Worm (Caenorhabditis elegans) whole organism, L1 larva: ENCODE measurements around the gene T04A8.8.

ENCODE experiments used
- C16A3.4 ChIP-seq: fragments of 150-350 bp; optimal IDR thresholded peaks from 2 replicates; lab custom pipeline; 2014; ENCODE audit warnings: missing biosample characterization, missing genetic modification characterization
- C34B4.2 ChIP-seq: sonication (generic microtip); optimal IDR thresholded peaks from 2 replicates; lab custom pipeline; 2017; ENCODE audit warnings: mild to moderate bottlenecking, missing genetic modification characterization, missing compliant biosample characterization
- F16B12.6 ChIP-seq: fragments of 150-350 bp; optimal IDR thresholded peaks from 2 replicates; lab custom pipeline; 2014; ENCODE audit warnings: missing biosample characterization, missing genetic modification characterization
- Y116A8C.19 ChIP-seq: sonication (generic microtip); optimal IDR thresholded peaks from 2 replicates; lab custom pipeline; 2016; ENCODE audit warnings: missing compliant biosample characterization, missing genetic modification characterization, borderline replicate concordance
- aha-1 ChIP-seq: fragments of 150-350 bp; optimal IDR thresholded peaks from 2 replicates; lab custom pipeline; 2014; ENCODE audit warnings: missing biosample characterization, missing genetic modification characterization
- ama-1 ChIP-seq: fragments of 150-350 bp; optimal IDR thresholded peaks from 2 replicates; lab custom pipeline; 2014
- blmp-1 ChIP-seq: fragments of 150-350 bp; optimal IDR thresholded peaks from 2 replicates; lab custom pipeline; 2014; ENCODE audit warnings: missing biosample characterization, missing genetic modification characterization
- ceh-63 ChIP-seq: fragments of 200-800 bp; sonication (Bioruptor generic); optimal IDR thresholded peaks from 2 replicates; lab custom pipeline; 2018; ENCODE audit warnings: mild to moderate bottlenecking, missing genetic modification characterization, missing compliant biosample characterization
- ceh-8 ChIP-seq: fragments of 200-800 bp; sonication (Bioruptor generic); optimal IDR thresholded peaks from 2 replicates; lab custom pipeline; 2018; ENCODE audit warnings: mild to moderate bottlenecking, missing genetic modification characterization, moderate library complexity, missing compliant biosample characterization
- ceh-82 ChIP-seq, 3 experiments: fragments of 150-350 bp in 1 of 3; sonication (generic microtip) in 2 of 3; optimal IDR thresholded peaks; 2 replicates each; lab custom pipeline; 2014 to 2017; ENCODE audit warnings: missing biosample characterization in 3 of 3, missing genetic modification characterization in 3 of 3
- dpl-1 ChIP-seq, 3 experiments: fragments of 150-350 bp in 2 of 3; sonication (generic microtip) in 1 of 3; optimal IDR thresholded peaks; 2 replicates each; lab custom pipeline; 2014 to 2017; ENCODE audit warnings: missing biosample characterization in 3 of 3, missing genetic modification characterization in 3 of 3, missing genetic modification reagents in 3 of 3
- dsc-1 ChIP-seq: sonication (generic microtip); optimal IDR thresholded peaks from 2 replicates; lab custom pipeline; 2016; ENCODE audit warnings: mild to moderate bottlenecking, missing genetic modification characterization, missing compliant biosample characterization
- efl-3 ChIP-seq: fragments of 200-800 bp; sonication (Bioruptor generic); optimal IDR thresholded peaks from 2 replicates; lab custom pipeline; 2018; ENCODE audit warnings: mild to moderate bottlenecking, missing genetic modification characterization, missing compliant biosample characterization
- egl-27 ChIP-seq, 2 experiments: fragments of 150-350 bp in 1 of 2; sonication (generic microtip); optimal IDR thresholded peaks; 3 replicates each; lab custom pipeline; 2017 to 2018; ENCODE audit warnings: missing biosample characterization in 2 of 2, missing genetic modification characterization in 2 of 2, missing genetic modification reagents in 2 of 2
- elt-3 ChIP-seq, 6 experiments: fragments of 150-350 bp in 1 of 6; sonication (generic microtip); optimal IDR thresholded peaks; 2 replicates each; lab custom pipeline; 2017 to 2018; ENCODE audit warnings: missing biosample characterization in 6 of 6, missing genetic modification characterization in 6 of 6, inconsistent platforms in 1 of 6
- ets-5 ChIP-seq: fragments of 200-800 bp; sonication (Bioruptor generic); IDR thresholded peaks from 2 replicates; pipeline ENCODE4 v1.3.6; 2022; ENCODE audit warnings: missing genetic modification characterization, missing compliant biosample characterization
- fkh-4 ChIP-seq: sonication (generic microtip); optimal IDR thresholded peaks from 2 replicates; lab custom pipeline; 2016; ENCODE audit warnings: missing compliant biosample characterization, missing genetic modification characterization, borderline replicate concordance
- hlh-4 ChIP-seq: sonication (generic microtip); optimal IDR thresholded peaks from 2 replicates; lab custom pipeline; 2016; ENCODE audit warnings: mild to moderate bottlenecking, missing genetic modification characterization, missing compliant biosample characterization
- hpl-2 ChIP-seq: fragments of 150-350 bp; optimal IDR thresholded peaks from 2 replicates; lab custom pipeline; 2014; ENCODE audit warnings: missing biosample characterization, missing genetic modification reagents, missing genetic modification characterization
- irx-1 ChIP-seq: sonication (generic microtip); optimal IDR thresholded peaks from 2 replicates; lab custom pipeline; 2016; ENCODE audit warnings: missing genetic modification characterization, missing compliant biosample characterization
- isw-1 ChIP-seq: fragments of 200-800 bp; sonication (Bioruptor generic); IDR thresholded peaks from 2 replicates; pipeline ENCODE4 v1.3.6; 2022; ENCODE audit warnings: missing genetic modification characterization, missing compliant biosample characterization
- lin-14 ChIP-seq: fragments of 200-800 bp; sonication (Bioruptor generic); optimal IDR thresholded peaks from 2 replicates; lab custom pipeline; 2018; ENCODE audit warnings: mild to moderate bottlenecking, missing genetic modification characterization, moderate library complexity, missing compliant biosample characterization
- lin-15B ChIP-seq: fragments of 150-350 bp; sonication (generic microtip); optimal IDR thresholded peaks from 3 replicates; lab custom pipeline; 2014; ENCODE audit warnings: missing biosample characterization, missing genetic modification characterization
- lin-39 ChIP-seq: fragments of 150-350 bp; optimal IDR thresholded peaks from 2 replicates; lab custom pipeline; 2014; ENCODE audit warnings: missing biosample characterization, missing genetic modification reagents, missing genetic modification characterization
- lir-3 ChIP-seq: sonication (generic microtip); optimal IDR thresholded peaks from 2 replicates; lab custom pipeline; 2016; ENCODE audit warnings: mild to moderate bottlenecking, missing genetic modification characterization, moderate library complexity, missing compliant biosample characterization; ENCODE audit not compliant: poor library complexity
- lsy-2 ChIP-seq, 2 experiments: fragments of 150-350 bp; optimal IDR thresholded peaks; 2 replicates each; lab custom pipeline; 2014; ENCODE audit warnings: missing biosample characterization in 2 of 2, missing genetic modification characterization in 2 of 2
- mab-9 ChIP-seq: fragments of 200-800 bp; sonication (Bioruptor generic); IDR thresholded peaks from 2 replicates; pipeline ENCODE4 v1.3.6; 2022; ENCODE audit warnings: missing genetic modification reagents, missing genetic modification characterization, missing compliant biosample characterization
- mdl-1 ChIP-seq, 2 experiments: fragments of 150-350 bp; optimal IDR thresholded peaks; 2 replicates each; lab custom pipeline; 2014 to 2017; ENCODE audit warnings: missing biosample characterization in 2 of 2, missing genetic modification characterization in 2 of 2, inconsistent platforms in 1 of 2
- mef-2 ChIP-seq: fragments of 150-350 bp; optimal IDR thresholded peaks from 2 replicates; lab custom pipeline; 2014; ENCODE audit warnings: missing biosample characterization, missing genetic modification characterization
- mep-1 ChIP-seq: fragments of 150-350 bp; optimal IDR thresholded peaks from 2 replicates; lab custom pipeline; 2014; ENCODE audit warnings: missing biosample characterization, missing genetic modification characterization
- nhr-11 ChIP-seq: fragments of 150-350 bp; optimal IDR thresholded peaks from 2 replicates; lab custom pipeline; 2014; ENCODE audit warnings: missing biosample characterization, missing genetic modification characterization
- nhr-19 ChIP-seq: fragments of 200-800 bp; sonication (Bioruptor generic); conservative IDR thresholded peaks from 2 replicates; pipeline ENCODE4 v1.3.6; 2022; ENCODE audit warnings: missing genetic modification characterization, missing compliant biosample characterization
- nhr-237 ChIP-seq: fragments of 150-350 bp; optimal IDR thresholded peaks from 2 replicates; lab custom pipeline; 2014; ENCODE audit warnings: missing biosample characterization, missing genetic modification characterization
- nhr-47 ChIP-seq: sonication (generic microtip); optimal IDR thresholded peaks from 2 replicates; lab custom pipeline; 2016; ENCODE audit warnings: mild to moderate bottlenecking, missing genetic modification characterization, moderate library complexity, missing compliant biosample characterization
- nhr-71 ChIP-seq: sonication (generic microtip); optimal IDR thresholded peaks from 2 replicates; lab custom pipeline; 2016; ENCODE audit warnings: mild to moderate bottlenecking, missing genetic modification characterization, moderate library complexity, missing compliant biosample characterization
- nhr-76 ChIP-seq: sonication (generic microtip); optimal IDR thresholded peaks from 2 replicates; lab custom pipeline; 2017; ENCODE audit warnings: missing biosample characterization, missing genetic modification characterization
- nhr-85 ChIP-seq: sonication (generic microtip); peaks from one replicate; lab custom pipeline; 2016; ENCODE audit warnings: missing genetic modification characterization, inconsistent platforms, missing compliant biosample characterization
- pag-3 ChIP-seq: sonication (generic microtip); optimal IDR thresholded peaks from 2 replicates; lab custom pipeline; 2017; ENCODE audit warnings: missing genetic modification characterization, mild to moderate bottlenecking, missing compliant biosample characterization, antibody characterized with exemption, borderline replicate concordance; ENCODE audit not compliant: insufficient read depth
- pqm-1 ChIP-seq: sonication (generic microtip); optimal IDR thresholded peaks from 3 replicates; lab custom pipeline; 2017; ENCODE audit warnings: missing biosample characterization, missing genetic modification characterization
- snu-23 ChIP-seq: sonication (generic microtip); optimal IDR thresholded peaks from 2 replicates; lab custom pipeline; 2016; ENCODE audit warnings: missing genetic modification characterization, missing compliant biosample characterization
- sox-4 ChIP-seq: sonication (generic microtip); optimal IDR thresholded peaks from 2 replicates; lab custom pipeline; 2016; ENCODE audit warnings: missing genetic modification characterization, missing compliant biosample characterization
- sptf-1 ChIP-seq: fragments of 150-350 bp; optimal IDR thresholded peaks from 2 replicates; lab custom pipeline; 2014; ENCODE audit warnings: missing biosample characterization, missing genetic modification characterization
- swsn-7 ChIP-seq: sonication (generic microtip); optimal IDR thresholded peaks from 2 replicates; lab custom pipeline; 2016; ENCODE audit warnings: missing genetic modification characterization, missing compliant biosample characterization
- tlp-1 ChIP-seq: fragments of 150-350 bp; optimal IDR thresholded peaks from 2 replicates; lab custom pipeline; 2014; ENCODE audit warnings: missing biosample characterization, missing genetic modification characterization
- unc-130 ChIP-seq: fragments of 150-350 bp; optimal IDR thresholded peaks from 2 replicates; lab custom pipeline; 2017; ENCODE audit warnings: missing biosample characterization, missing genetic modification characterization, inconsistent platforms
- unc-86 ChIP-seq: sonication (generic microtip); optimal IDR thresholded peaks from 2 replicates; lab custom pipeline; 2016; ENCODE audit warnings: missing genetic modification characterization, missing compliant biosample characterization
- unc-98 ChIP-seq: fragments of 200-800 bp; sonication (Bioruptor generic); IDR thresholded peaks from 2 replicates; pipeline ENCODE4 v1.3.6; 2022; ENCODE audit warnings: missing genetic modification characterization, missing compliant biosample characterization
- vab-15 ChIP-seq: sonication (generic microtip); optimal IDR thresholded peaks from 2 replicates; lab custom pipeline; 2017; ENCODE audit warnings: missing genotype, mild to moderate bottlenecking, missing genetic modification characterization, missing compliant biosample characterization
- zag-1 ChIP-seq: fragments of 150-350 bp; optimal IDR thresholded peaks from 2 replicates; lab custom pipeline; 2014; ENCODE audit warnings: missing biosample characterization, missing genetic modification characterization

Gene T04A8.8

DNA sequence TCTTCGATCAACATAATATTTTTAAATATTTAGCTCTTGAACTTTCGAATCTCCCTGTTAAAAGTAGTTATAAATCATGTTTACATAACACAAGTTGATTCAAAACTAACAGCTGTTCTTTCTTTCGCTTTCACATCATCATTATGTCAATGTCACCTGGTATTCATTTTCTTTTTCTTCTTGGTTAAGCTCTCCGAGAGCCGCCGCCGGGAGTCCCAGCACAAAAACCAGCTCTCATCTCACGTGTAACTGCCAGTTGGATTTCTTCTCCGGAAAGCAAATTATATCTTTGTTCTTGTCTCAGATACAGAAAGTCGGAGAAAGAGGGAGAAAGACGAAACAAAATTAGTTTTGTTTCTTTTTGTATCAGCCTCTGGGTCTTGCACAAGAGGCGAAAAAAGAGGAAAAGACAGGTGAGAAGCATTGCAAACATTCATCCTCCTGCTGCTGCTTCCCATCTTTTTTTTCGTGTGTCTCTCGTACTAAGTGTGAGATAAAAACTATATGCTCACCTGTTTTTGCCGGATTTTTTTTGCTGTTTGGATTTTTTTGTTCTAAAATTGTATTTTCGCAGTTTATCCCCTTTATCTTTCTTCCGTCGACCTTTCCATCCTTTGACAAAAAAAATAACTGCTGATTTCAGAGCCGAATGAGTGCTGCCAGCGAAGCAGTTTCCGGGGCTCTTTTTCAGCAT, 37.6 kb downstream of the T04A8.8 start, which contains the start of gene F17C8.3 (continued):
- no peak for TF ChIP-seq sox-4
- TF ChIP-seq aha-1 (tag; lab: Kevin White, UChicago): no peak
- TF ChIP-seq nhr-76: no peak
- TF ChIP-seq elt-3 (tag; optimal IDR thresholded peaks at IDR 0.05; lab: Kevin White, UChicago): no peak
- TF ChIP-seq F16B12.6 (tag; lab: Kevin White, UChicago): no peak
- TF ChIP-seq ets-5 (GFP tag; lab: Robert Waterston, UW): no peak
- TF ChIP-seq lir-3 (tag; lab: Kevin White, UChicago): no peak
- no peak for TF ChIP-seq irx-1 (tag; lab: Kevin White, UChicago)
- TF ChIP-seq egl-27 (tag; optimal IDR thresholded peaks at IDR 0.05; lab: Kevin White, UChicago): no peak
- TF ChIP-seq hlh-4 (tag; lab: Kevin White, UChicago): no peak
- peak; percentile 51 for TF ChIP-seq fkh-4 (tag; lab: Kevin White, UChicago)
- TF ChIP-seq pag-3 (tag; lab: Kevin White, UChicago): peak; percentile 32
- no peak for TF ChIP-seq zag-1 (tag; lab: Kevin White, UChicago)
- TF ChIP-seq C34B4.2 (tag; lab: Kevin White, UChicago): no peak
- TF ChIP-seq ama-1 (lab: Kevin White, UChicago): no peak
- TF ChIP-seq nhr-71: peak; percentile 86
- no peak for TF ChIP-seq vab-15 (tag; lab: Kevin White, UChicago)
- no peak for TF ChIP-seq nhr-85
- peak; percentile 20 for TF ChIP-seq mep-1
- no peak for TF ChIP-seq unc-86 (tag; lab: Kevin White, UChicago)
- no peak for TF ChIP-seq pqm-1 (tag; lab: Kevin White, UChicago)
- no peak for TF ChIP-seq ceh-82 (tag; optimal IDR thresholded peaks at IDR 0.05; lab: Kevin White, UChicago)
- no peak for TF ChIP-seq sptf-1 (tag; lab: Kevin White, UChicago)
- peak; percentile 4 for TF ChIP-seq unc-130 (tag; lab: Kevin White, UChicago)
- TF ChIP-seq ceh-8 (GFP tag; lab: Kevin White, UChicago): no peak
- no peak for TF ChIP-seq mef-2
- TF ChIP-seq dsc-1: peak; percentile 88
- no peak for TF ChIP-seq isw-1 (GFP tag; lab: Robert Waterston, UW)
- no peak for TF ChIP-seq nhr-237 (tag; lab: Kevin White, UChicago)
- no peak for TF ChIP-seq unc-98 (GFP tag; lab: Robert Waterston, UW)
- peak; percentile 50 for TF ChIP-seq nhr-19
- TF ChIP-seq C16A3.4 (tag; lab: Kevin White, UChicago): no peak
- peak; percentile 53 for TF ChIP-seq snu-23
- peak; percentile 54 to 70 for TF ChIP-seq lsy-2 (tag; optimal IDR thresholded peaks at IDR 0.05; lab: Kevin White, UChicago)
- TF ChIP-seq ceh-63 (GFP tag; lab: Kevin White, UChicago): no peak
- TF ChIP-seq lin-14 (GFP tag; lab: Kevin White, UChicago): peak; percentile 83
- peak; percentile 32 for TF ChIP-seq swsn-7
- TF ChIP-seq nhr-11 (tag; lab: Kevin White, UChicago): no peak
- TF ChIP-seq lin-39 (tag; lab: Kevin White, UChicago): peak; percentile 51
- peak; percentile 14 for TF ChIP-seq nhr-47
- no peak for TF ChIP-seq mab-9 (GFP tag; lab: Robert Waterston, UW)
- no peak for TF ChIP-seq tlp-1 (tag; lab: Kevin White, UChicago)
- no peak for TF ChIP-seq efl-3
- no peak for TF ChIP-seq lin-15B (tag; lab: Kevin White, UChicago)
- TF ChIP-seq hpl-2: no peak
- TF ChIP-seq blmp-1 (tag; lab: Kevin White, UChicago): no peak
- peak in 1 of 3 experiments; percentile 5 for TF ChIP-seq dpl-1 (GFP tag; optimal IDR thresholded peaks at IDR 0.05; lab: Kevin White, UChicago)
- TF ChIP-seq Y116A8C.19: no peak
- peak in 1 of 2 experiments; percentile 19 for TF ChIP-seq mdl-1 (tag; optimal IDR thresholded peaks at IDR 0.05; lab: Kevin White, UChicago)
